Worm (Caenorhabditis elegans) whole organism, L2 larva: ENCODE data around the gene ttm-2.

Source experiments
- lsy-2 ChIP-seq, 2 experiments: fragments of 150-350 bp in 1 of 2; sonication (generic microtip) in 1 of 2; optimal IDR thresholded peaks; 2 replicates each; lab custom pipeline; 2014 to 2017; ENCODE audit warnings: missing biosample characterization in 2 of 2, missing genetic modification characterization in 2 of 2
- ztf-11 ChIP-seq: sonication (generic microtip); optimal IDR thresholded peaks from 2 replicates; lab custom pipeline; 2017; ENCODE audit warnings: missing biosample characterization, missing genetic modification characterization

DNA sequence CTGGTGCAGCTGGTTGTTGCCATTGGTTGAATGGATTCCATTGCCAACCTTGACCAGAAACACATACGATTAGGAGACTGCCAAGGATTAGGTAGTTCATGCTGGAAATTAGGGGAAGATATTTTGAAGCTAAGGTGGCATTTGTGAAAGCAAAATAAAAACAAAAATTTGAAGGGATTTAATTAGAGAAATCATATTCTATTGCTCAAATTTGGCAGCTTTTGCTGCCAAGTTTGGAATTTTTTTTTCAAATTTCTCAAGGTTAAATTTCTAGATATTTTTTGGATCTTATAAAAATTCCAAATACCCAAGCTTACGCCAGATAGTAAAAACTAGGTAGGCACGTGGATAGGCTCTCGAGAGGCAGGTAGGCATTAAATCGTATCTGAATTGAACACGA lies 5.1 kb upstream of the ttm-2 start, which contains the start of gene F26G1.5:
- TF ChIP-seq lsy-2 (tag; optimal IDR thresholded peaks at IDR 0.05; lab: Kevin White, UChicago), result no peak
- TF ChIP-seq ztf-11 (tag; lab: Kevin White, UChicago), result no peak
